Fruit fly (Drosophila melanogaster): ENCODE data around the gene CG42654.

CG42654 gene

dm6 chr3L:19905427-19905826 lies 48.9 kb downstream of the CG42654 start (continued):
- TF ChIP-seq Taf1 (GFP tag; IDR thresholded peaks at IDR 0.05) (no peak), trem (tag; optimal IDR thresholded peaks at IDR 0.05) (no peak), insv (GFP tag; optimal IDR thresholded peaks at IDR 0.05) (no peak), Mes4 (GFP tag; optimal IDR thresholded peaks at IDR 0.05) (no peak), CG42726 (GFP tag; IDR thresholded peaks at IDR 0.05; ENCODE audit: partially characterized antibody) (no peak), sob (GFP tag; IDR thresholded peaks at IDR 0.05) (no peak), CG11504 (tag; optimal IDR thresholded peaks at IDR 0.05) (no peak), crc (GFP tag; optimal IDR thresholded peaks at IDR 0.05) (no peak), CG3726 (GFP tag; IDR thresholded peaks at IDR 0.05) (no peak), Awh (GFP tag; IDR thresholded peaks at IDR 0.05) (no peak), Spps (tag; optimal IDR thresholded peaks at IDR 0.05) (no peak), HLHmδ (GFP tag; optimal IDR thresholded peaks at IDR 0.05) (no peak), sens (GFP tag) (peak; percentile 72), D19B (GFP tag; optimal IDR thresholded peaks at IDR 0.05) (no peak), pfk (GFP tag; optimal IDR thresholded peaks at IDR 0.05) (no peak), CG8281 (tag; optimal IDR thresholded peaks at IDR 0.05) (no peak), CG16815 (GFP tag; optimal IDR thresholded peaks at IDR 0.05) (no peak), ham (GFP tag; IDR thresholded peaks at IDR 0.05) (no peak), tup (GFP tag; optimal IDR thresholded peaks at IDR 0.05) (no peak), CG1233 (GFP tag; optimal IDR thresholded peaks at IDR 0.05) (no peak), CG43689 (GFP tag; IDR thresholded peaks at IDR 0.05) (no peak), CG7963 (GFP tag; IDR thresholded peaks at IDR 0.05; ENCODE audit: partially characterized antibody) (no peak), CG7357 (GFP tag; IDR thresholded peaks at IDR 0.05) (no peak), Hsf (GFP tag; optimal IDR thresholded peaks at IDR 0.05) (peak; percentile 40), CG17802 (tag; optimal IDR thresholded peaks at IDR 0.05) (no peak), CG18619 (GFP tag; optimal IDR thresholded peaks at IDR 0.05) (no peak), Dref (GFP tag; IDR thresholded peaks at IDR 0.05) (no peak), Oli (tag; optimal IDR thresholded peaks at IDR 0.05) (no peak), exex (tag; optimal IDR thresholded peaks at IDR 0.05) (no peak), NfI (GFP tag; optimal IDR thresholded peaks at IDR 0.05) (no peak), dysf (GFP tag; IDR thresholded peaks at IDR 0.05) (0 out of 3 replicates have a peak, but pooled peaks have one; percentile 34), ATbp (GFP tag; optimal IDR thresholded peaks at IDR 0.05) (no peak), B-H2 (GFP tag; optimal IDR thresholded peaks at IDR 0.05) (no peak), CG16779 (GFP tag; IDR thresholded peaks at IDR 0.05) (no peak), CHES-1-like (GFP tag; optimal IDR thresholded peaks at IDR 0.05) (peak; percentile 26), Atf-2 (GFP tag; optimal IDR thresholded peaks at IDR 0.05) (no peak), CG1792 (GFP tag; optimal IDR thresholded peaks at IDR 0.05) (no peak), CG10321 (GFP tag; IDR thresholded peaks at IDR 0.05) (no peak), twi (tag; optimal IDR thresholded peaks at IDR 0.05) (no peak), Fer3 (tag; optimal IDR thresholded peaks at IDR 0.05) (no peak), grau (tag; optimal IDR thresholded peaks at IDR 0.05) (no peak), lov (optimal IDR thresholded peaks at IDR 0.05) (no peak), lov (GFP tag; IDR thresholded peaks at IDR 0.05) (no peak), crol (GFP tag; IDR thresholded peaks at IDR 0.05) (no peak), Lpt (GFP tag; optimal IDR thresholded peaks at IDR 0.05) (no peak), CG12391 (tag; optimal IDR thresholded peaks at IDR 0.05) (no peak), MBD-R2 (GFP tag; IDR thresholded peaks at IDR 0.05) (no peak; the same call in 1 of the 2 replicates), slp2 (GFP tag; optimal IDR thresholded peaks at IDR 0.05) (peak; percentile 4), CG10274 (GFP tag; optimal IDR thresholded peaks at IDR 0.05) (no peak), YL-1 (GFP tag; optimal IDR thresholded peaks at IDR 0.05) (no peak), gcm (GFP tag; optimal IDR thresholded peaks at IDR 0.05) (no peak), BtbVII (GFP tag; optimal IDR thresholded peaks at IDR 0.05) (no peak), pita (GFP tag; optimal IDR thresholded peaks at IDR 0.05) (no peak)

Data from whole organism, embryonic.